Fruit fly (Drosophila melanogaster) whole organism, embryonic: ENCODE measurements around the gene NELF-B.

Experiments used
- BEAF-32 ChIP-seq: fragments of 200-800 bp; sonication (Bioruptor generic); optimal IDR thresholded peaks from 3 replicates; lab custom pipeline; 2017; ENCODE audit warnings: missing biosample characterization, missing genetic modification characterization, mild to moderate bottlenecking, moderate library complexity, missing genetic modification reagents
- CG10654 ChIP-seq: fragments of 200-800 bp; sonication (Bioruptor generic); optimal IDR thresholded peaks from 2 replicates; lab custom pipeline; 2016; ENCODE audit warnings: missing biosample characterization, missing genetic modification characterization
- CG11695 ChIP-seq: fragments of 200-800 bp; sonication (Bioruptor generic); IDR thresholded peaks from 3 replicates; pipeline ENCODE4 v1.3.6; 2022; ENCODE audit warnings: missing biosample characterization, missing genetic modification characterization
- CG11723 ChIP-seq: fragments of 200-800 bp; sonication (Bioruptor generic); optimal IDR thresholded peaks from 2 replicates; lab custom pipeline; 2017; ENCODE audit warnings: missing biosample characterization, mild to moderate bottlenecking, missing genetic modification characterization
- CG12104 ChIP-seq: fragments of 200-800 bp; sonication (Bioruptor generic); optimal IDR thresholded peaks from 3 replicates; lab custom pipeline; 2016; ENCODE audit warnings: missing biosample characterization, missing genetic modification characterization
- CG12299 ChIP-seq: fragments of 200-800 bp; sonication (Bioruptor generic); optimal IDR thresholded peaks from 2 replicates; lab custom pipeline; 2018; ENCODE audit warnings: missing biosample characterization, mild to moderate bottlenecking, missing genetic modification characterization
- CG1233 ChIP-seq: fragments of 200-800 bp; sonication (Bioruptor generic); optimal IDR thresholded peaks from 4 replicates; lab custom pipeline; 2018; ENCODE audit warnings: missing biosample characterization, mild to moderate bottlenecking, missing genetic modification characterization
- CG12942 ChIP-seq: fragments of 200-800 bp; sonication (Bioruptor generic); optimal IDR thresholded peaks from 3 replicates; lab custom pipeline; 2016; ENCODE audit warnings: missing biosample characterization, missing genetic modification characterization
- CG13894 ChIP-seq: fragments of 200-800 bp; sonication (Bioruptor generic); optimal IDR thresholded peaks from 3 replicates; lab custom pipeline; 2018; ENCODE audit warnings: missing biosample characterization, mild to moderate bottlenecking, missing genetic modification characterization, moderate library complexity
- CG1647 ChIP-seq: fragments of 200-800 bp; sonication (Bioruptor generic); optimal IDR thresholded peaks from 3 replicates; lab custom pipeline; 2016; ENCODE audit warnings: missing biosample characterization, missing genetic modification characterization
- CG17361 ChIP-seq: fragments of 200-800 bp; sonication (Bioruptor generic); IDR thresholded peaks from 3 replicates; pipeline ENCODE4 v1.3.6; 2022; ENCODE audit warnings: missing biosample characterization, missing genetic modification characterization
- CG18011 ChIP-seq: fragments of 200-800 bp; sonication (Bioruptor generic); optimal IDR thresholded peaks from 2 replicates; lab custom pipeline; 2017; ENCODE audit warnings: missing biosample characterization, missing genetic modification characterization, mild to moderate bottlenecking, moderate library complexity, missing genotype
- CG2712 ChIP-seq: fragments of 200-800 bp; optimal IDR thresholded peaks from 3 replicates; lab custom pipeline; 2019; ENCODE audit warnings: missing biosample characterization, mild to moderate bottlenecking, missing genetic modification characterization, moderate library complexity
- CG2875 ChIP-seq: fragments of 200-800 bp; sonication (Bioruptor generic); optimal IDR thresholded peaks from 2 replicates; lab custom pipeline; 2017; ENCODE audit warnings: missing biosample characterization, mild to moderate bottlenecking, missing genetic modification characterization, missing genetic modification reagents
- CG30020 ChIP-seq: fragments of 200-800 bp; optimal IDR thresholded peaks from 2 replicates; lab custom pipeline; 2019; ENCODE audit warnings: missing biosample characterization, mild to moderate bottlenecking, missing genetic modification characterization, moderate library complexity
- CG31365 ChIP-seq: fragments of 200-800 bp; sonication (Bioruptor generic); optimal IDR thresholded peaks from 2 replicates; lab custom pipeline; 2018; ENCODE audit warnings: missing biosample characterization, mild to moderate bottlenecking, missing genetic modification characterization
- CG32772 ChIP-seq: fragments of 200-800 bp; sonication (Bioruptor generic); IDR thresholded peaks from 2 replicates; pipeline ENCODE4 v1.3.6; 2022; ENCODE audit warnings: missing biosample characterization, missing genetic modification characterization
- CG3281 ChIP-seq: fragments of 200-800 bp; sonication (Bioruptor generic); optimal IDR thresholded peaks from 3 replicates; lab custom pipeline; 2017; ENCODE audit warnings: missing biosample characterization, mild to moderate bottlenecking, missing genetic modification characterization
- CG33557 ChIP-seq: fragments of 200-800 bp; sonication (Bioruptor generic); optimal IDR thresholded peaks from 2 replicates; lab custom pipeline; 2019; ENCODE audit warnings: missing biosample characterization, mild to moderate bottlenecking, missing genetic modification characterization, moderate library complexity
- CG3726 ChIP-seq: fragments of 200-800 bp; sonication (Bioruptor generic); IDR thresholded peaks from 3 replicates; pipeline ENCODE4, ENCODE4 v1.3.6; 2022; ENCODE audit warnings: missing biosample characterization, missing genetic modification characterization
- CG4730 ChIP-seq: fragments of 200-800 bp; sonication (Bioruptor generic); IDR thresholded peaks from 2 replicates; pipeline ENCODE4 v1.3.6; 2022; ENCODE audit warnings: missing biosample characterization, missing genetic modification characterization
- CG6765 ChIP-seq: fragments of 200-800 bp; sonication (Bioruptor generic); optimal IDR thresholded peaks from 3 replicates; lab custom pipeline; 2017; ENCODE audit warnings: missing biosample characterization, mild to moderate bottlenecking, missing genetic modification characterization
- CG6813 ChIP-seq: fragments of 200-800 bp; sonication (Bioruptor generic); optimal IDR thresholded peaks from 2 replicates; lab custom pipeline; 2017; ENCODE audit warnings: missing biosample characterization, missing genetic modification characterization, mild to moderate bottlenecking, moderate library complexity, missing genetic modification reagents
- CG7372 ChIP-seq: fragments of 200-800 bp; sonication (Bioruptor generic); IDR thresholded peaks from 2 replicates; pipeline ENCODE4 v1.3.6; 2022; ENCODE audit warnings: missing biosample characterization, missing genetic modification characterization
- CG9727 ChIP-seq: fragments of 200-800 bp; sonication (Bioruptor generic); optimal IDR thresholded peaks from 3 replicates; lab custom pipeline; 2017; ENCODE audit warnings: missing biosample characterization, mild to moderate bottlenecking, missing genetic modification characterization
- D19B ChIP-seq: fragments of 200-800 bp; sonication (Bioruptor generic); optimal IDR thresholded peaks from 2 replicates; lab custom pipeline; 2017; ENCODE audit warnings: missing biosample characterization, mild to moderate bottlenecking, missing genetic modification characterization
- Doc3 ChIP-seq: fragments of 200-800 bp; sonication (Bioruptor generic); IDR thresholded peaks from 3 replicates; pipeline ENCODE4 v1.3.6; 2022; ENCODE audit warnings: missing biosample characterization, missing genetic modification characterization; ENCODE audit not compliant: partially characterized antibody
- Fer3 ChIP-seq: fragments of 200-800 bp; sonication (Bioruptor generic); optimal IDR thresholded peaks from 2 replicates; lab custom pipeline; 2018; ENCODE audit warnings: missing biosample characterization, mild to moderate bottlenecking, missing genetic modification characterization, moderate library complexity
- HmgZ ChIP-seq: fragments of 200-800 bp; sonication (Bioruptor generic); optimal IDR thresholded peaks from 2 replicates; lab custom pipeline; 2018; ENCODE audit warnings: missing biosample characterization, mild to moderate bottlenecking, missing genetic modification characterization
- Mes4 ChIP-seq: fragments of 200-800 bp; sonication (Bioruptor generic); optimal IDR thresholded peaks from 2 replicates; lab custom pipeline; 2016; ENCODE audit warnings: missing biosample characterization, missing genetic modification characterization
- Myb ChIP-seq: fragments of 200-800 bp; sonication (Bioruptor generic); optimal IDR thresholded peaks from 2 replicates; lab custom pipeline; 2016; ENCODE audit warnings: missing biosample characterization, missing genetic modification characterization
- PHDP ChIP-seq: fragments of 200-800 bp; sonication (Bioruptor generic); optimal IDR thresholded peaks from 3 replicates; lab custom pipeline; 2018; ENCODE audit warnings: missing biosample characterization, mild to moderate bottlenecking, missing genetic modification characterization, moderate library complexity
- Stat92E ChIP-seq, 3 experiments: fragments of >200 bp in 2 of 3; fragments of 200-800 bp in 1 of 3; sonication (Bioruptor generic) in 1 of 3; optimal IDR thresholded peaks; 2 replicates each; lab custom pipeline; 2017 to 2019; ENCODE audit warnings: missing biosample characterization in 3 of 3, missing genetic modification characterization in 3 of 3, mild to moderate bottlenecking in 1 of 3, moderate library complexity in 1 of 3
- Usf ChIP-seq: fragments of 200-800 bp; sonication (Bioruptor generic); optimal IDR thresholded peaks from 2 replicates; lab custom pipeline; 2017; ENCODE audit warnings: missing genotype, missing biosample characterization, missing genetic modification characterization
- bbx ChIP-seq: fragments of 200-800 bp; sonication (Bioruptor generic); IDR thresholded peaks from 2 replicates; pipeline ENCODE4 v1.3.6; 2022; ENCODE audit warnings: missing biosample characterization, missing genetic modification characterization; ENCODE audit not compliant: partially characterized antibody
- cg ChIP-seq: fragments of 200-800 bp; sonication (Bioruptor generic); optimal IDR thresholded peaks from 3 replicates; lab custom pipeline; 2019; ENCODE audit warnings: missing biosample characterization, mild to moderate bottlenecking, missing genetic modification characterization, moderate library complexity
- chm ChIP-seq: fragments of 200-800 bp; sonication (Bioruptor generic); IDR thresholded peaks from 2 replicates; pipeline ENCODE4 v1.3.6; 2022; ENCODE audit warnings: missing biosample characterization, missing genetic modification characterization
- eve ChIP-seq, 2 experiments: fragments of >200 bp; optimal IDR thresholded peaks; 2 replicates each; lab custom pipeline; 2017; ENCODE audit warnings: missing biosample characterization in 2 of 2, missing genetic modification characterization in 2 of 2
- eyg ChIP-seq: fragments of 200-800 bp; sonication (Bioruptor generic); optimal IDR thresholded peaks from 3 replicates; lab custom pipeline; 2016; ENCODE audit warnings: missing biosample characterization, missing genetic modification characterization
- fd3F ChIP-seq: fragments of 200-800 bp; sonication (Bioruptor generic); optimal IDR thresholded peaks from 2 replicates; lab custom pipeline; 2018; ENCODE audit warnings: missing biosample characterization, mild to moderate bottlenecking, missing genetic modification characterization, moderate library complexity
- gce ChIP-seq: fragments of 200-800 bp; sonication (Bioruptor generic); IDR thresholded peaks from 3 replicates; pipeline ENCODE4 v1.3.6; 2022; ENCODE audit warnings: missing biosample characterization, missing genetic modification characterization
- gsb-n ChIP-seq: fragments of 200-800 bp; sonication (Bioruptor generic); optimal IDR thresholded peaks from 3 replicates; lab custom pipeline; 2018; ENCODE audit warnings: missing biosample characterization, mild to moderate bottlenecking, missing genetic modification characterization
- ind ChIP-seq: fragments of 200-800 bp; sonication (Bioruptor generic); optimal IDR thresholded peaks from 3 replicates; lab custom pipeline; 2016; ENCODE audit warnings: missing biosample characterization, missing genetic modification characterization
- insv ChIP-seq, 2 experiments: fragments of 200-800 bp; sonication (Bioruptor generic); optimal IDR thresholded peaks; 3 replicates each; lab custom pipeline; 2016 to 2018; ENCODE audit warnings: missing biosample characterization in 2 of 2, missing genetic modification characterization in 2 of 2
- jing ChIP-seq: fragments of 200-800 bp; sonication (Bioruptor generic); optimal IDR thresholded peaks from 2 replicates; lab custom pipeline; 2018; ENCODE audit warnings: missing biosample characterization, mild to moderate bottlenecking, missing genetic modification characterization
- pb ChIP-seq: fragments of 200-800 bp; sonication (Bioruptor generic); optimal IDR thresholded peaks from 3 replicates; lab custom pipeline; 2016; ENCODE audit warnings: missing biosample characterization, missing genetic modification characterization
- pho ChIP-seq: fragments of 200-800 bp; sonication (Bioruptor generic); optimal IDR thresholded peaks from 2 replicates; lab custom pipeline; 2016; ENCODE audit warnings: missing biosample characterization, missing genetic modification characterization
- sisA ChIP-seq: fragments of 200-800 bp; sonication (Bioruptor generic); IDR thresholded peaks from 2 replicates; pipeline ENCODE4 v1.3.6; 2022; ENCODE audit warnings: missing biosample characterization, missing genetic modification characterization
- sna ChIP-seq: fragments of 200-800 bp; sonication (Bioruptor generic); IDR thresholded peaks from 2 replicates; pipeline ENCODE4 v1.3.6; 2022; ENCODE audit warnings: missing biosample characterization, missing genetic modification characterization; ENCODE audit not compliant: partially characterized antibody
- tgo ChIP-seq: fragments of 200-800 bp; sonication (Bioruptor generic); IDR thresholded peaks from 3 replicates; pipeline ENCODE4 v1.3.6; 2022; ENCODE audit warnings: missing biosample characterization, missing genetic modification characterization

NELF-B gene

dm6 chrX:7690683-7691082, 37.5 kb downstream of the NELF-B start (continued):
- TF ChIP-seq eyg (peak; percentile 29), Myb (no peak), pb (no peak), fd3F (GFP tag; lab: Kevin White, UChicago) (peak; percentile 23), sna (no peak), CG9727 (peak; percentile 62), CG4730 (GFP tag; lab: Robert Waterston, UW) (no peak), CG30020 (tag; lab: Kevin White, UChicago) (no peak), tgo (GFP tag; lab: Robert Waterston, UW) (peak; percentile 16; the same call in 1 of the 3 replicates), CG2875 (peak; percentile 55), CG2712 (tag; lab: Kevin White, UChicago) (peak; percentile 34), CG3281 (GFP tag; lab: Kevin White, UChicago) (peak; percentile 69), bbx (no peak), gsb-n (peak; percentile 0), CG6765 (GFP tag; lab: Kevin White, UChicago) (peak; percentile 84), CG32772 (GFP tag; lab: Robert Waterston, UW) (no peak), CG10654 (GFP tag; lab: Kevin White, UChicago) (peak; percentile 19), Doc3 (GFP tag; lab: Robert Waterston, UW) (no peak), HmgZ (peak; percentile 31), BEAF-32 (GFP tag; lab: Kevin White, UChicago) (no peak), CG12299 (tag; lab: Kevin White, UChicago) (peak; percentile 70), CG3726 (peak; percentile 39; the same call in 1 of the 3 replicates), CG13894 (tag; lab: Kevin White, UChicago) (no peak), CG12942 (GFP tag; lab: Kevin White, UChicago) (no peak), CG1233 (peak; percentile 51), chm (GFP tag; lab: Robert Waterston, UW) (peak; percentile 37; the same call in 1 of the 2 replicates), Mes4 (GFP tag; lab: Kevin White, UChicago) (peak; percentile 46), CG1647 (GFP tag; lab: Kevin White, UChicago) (peak; percentile 44), Usf (no peak), gce (GFP tag; lab: Robert Waterston, UW) (no peak), pho (peak; percentile 13), sisA (GFP tag; lab: Robert Waterston, UW) (no peak), PHDP (peak; percentile 68), CG18011 (GFP tag; lab: Kevin White, UChicago) (peak; percentile 2), eve (GFP tag; optimal IDR thresholded peaks at IDR 0.05; lab: Kevin White, UChicago) (no peak), Stat92E (GFP tag; optimal IDR thresholded peaks at IDR 0.05; lab: Kevin White, UChicago) (no peak), CG7372 (no peak), CG33557 (GFP tag; lab: Kevin White, UChicago) (peak; percentile 40), CG11723 (GFP tag; lab: Kevin White, UChicago) (peak; percentile 30), CG6813 (GFP tag; lab: Kevin White, UChicago) (peak; percentile 77), ind (GFP tag; lab: Kevin White, UChicago) (no peak), cg (peak; percentile 29), CG11695 (GFP tag; lab: Robert Waterston, UW) (0 out of 3 replicates have a peak, but pooled peaks have one; percentile 32), D19B (GFP tag; lab: Kevin White, UChicago) (peak; percentile 22), insv (GFP tag; optimal IDR thresholded peaks at IDR 0.05; lab: Kevin White, UChicago) (peak in 1 of 2 experiments; percentile 24), Fer3 (peak; percentile 52), CG12104 (peak; percentile 51), CG31365 (peak; percentile 50), jing (GFP tag; lab: Kevin White, UChicago) (no peak), CG17361 (GFP tag; lab: Robert Waterston, UW) (0 out of 3 replicates have a peak, but pooled peaks have one; percentile 10)
